Worm (Caenorhabditis elegans): ENCODE results near the gene ZK686.5.

The ZK686.5 gene

DNA sequence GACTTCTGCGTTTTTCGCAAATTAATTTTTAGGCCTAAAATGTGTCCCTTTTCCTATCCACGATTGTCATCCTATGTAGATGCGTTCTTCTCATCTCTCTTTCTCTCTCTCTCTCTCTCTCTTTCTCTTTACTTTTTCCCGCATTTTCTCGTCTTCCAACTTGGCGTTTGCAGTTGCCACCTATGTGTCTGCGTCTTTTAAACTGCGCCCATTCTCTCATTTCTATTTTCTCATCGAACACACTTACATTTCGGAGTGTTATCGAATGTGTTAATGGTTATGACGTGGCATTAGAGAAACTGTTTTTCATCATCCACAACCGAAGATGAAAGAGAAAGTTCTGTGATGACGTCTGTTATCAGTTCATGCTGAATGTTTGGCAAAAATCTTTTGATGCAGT is 38.8 kb downstream of the ZK686.5 start (continued):
- TF ChIP-seq zim-3 (tag; optimal IDR thresholded peaks at IDR 0.05) (no peak), atf-7 (tag; optimal IDR thresholded peaks at IDR 0.05) (peak; percentile 48), tlf-1 (GFP tag; optimal IDR thresholded peaks at IDR 0.05) (peak; percentile 17), ztf-26 (tag; optimal IDR thresholded peaks at IDR 0.05) (peak; percentile 6), hrde-1 (tag; optimal IDR thresholded peaks at IDR 0.05; ENCODE audit: borderline replicate concordance) (no peak), chd-7 (tag; optimal IDR thresholded peaks at IDR 0.05) (peak; percentile 19)

DNA sequence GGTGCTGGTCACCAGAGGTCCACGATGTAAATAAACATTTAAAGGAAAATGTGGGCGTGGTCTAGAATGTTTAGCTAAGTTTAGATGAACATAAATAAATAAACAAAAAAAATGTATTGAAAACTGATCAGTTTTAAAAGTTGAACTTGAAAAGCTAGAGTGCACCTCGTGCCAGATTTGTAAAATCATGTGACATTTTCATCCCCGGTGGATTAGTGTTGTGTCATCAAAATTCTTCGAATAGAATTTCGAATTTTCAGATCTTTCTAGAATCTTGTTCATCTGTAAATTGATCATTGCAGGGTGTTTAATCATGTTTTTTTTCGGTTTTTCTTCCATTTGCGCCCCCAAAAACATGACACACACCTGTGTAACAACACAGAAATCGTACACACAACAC is 40.8 kb downstream of the ZK686.5 start:
- no peak for TF ChIP-seq atf-7 (tag; optimal IDR thresholded peaks at IDR 0.05)
- TF ChIP-seq nfya-1 (tag; optimal IDR thresholded peaks at IDR 0.05; ENCODE audit: borderline replicate concordance, insufficient read depth): no peak
- no peak for TF ChIP-seq unc-62 (GFP tag; optimal IDR thresholded peaks at IDR 0.05)
- no peak for TF ChIP-seq hlh-26 (GFP tag; conservative IDR thresholded peaks at IDR 0.05)
- no peak for TF ChIP-seq F37B4.10 (GFP tag; IDR thresholded peaks at IDR 0.05)
- TF ChIP-seq nhr-179 (tag; optimal IDR thresholded peaks at IDR 0.05): no peak
- TF ChIP-seq pha-4 (tag; optimal IDR thresholded peaks at IDR 0.05): no peak
- no peak for TF ChIP-seq zim-3 (tag; optimal IDR thresholded peaks at IDR 0.05)
- no peak for TF ChIP-seq T26A5.8 (tag; optimal IDR thresholded peaks at IDR 0.05)
- TF ChIP-seq F57A8.1 (GFP tag; optimal IDR thresholded peaks at IDR 0.05): no peak
- no peak for TF ChIP-seq nhr-120 (GFP tag; IDR thresholded peaks at IDR 0.05)
- no peak for TF ChIP-seq F55B11.4 (tag; optimal IDR thresholded peaks at IDR 0.05; ENCODE audit: borderline replicate concordance, insufficient read depth)

DNA sequence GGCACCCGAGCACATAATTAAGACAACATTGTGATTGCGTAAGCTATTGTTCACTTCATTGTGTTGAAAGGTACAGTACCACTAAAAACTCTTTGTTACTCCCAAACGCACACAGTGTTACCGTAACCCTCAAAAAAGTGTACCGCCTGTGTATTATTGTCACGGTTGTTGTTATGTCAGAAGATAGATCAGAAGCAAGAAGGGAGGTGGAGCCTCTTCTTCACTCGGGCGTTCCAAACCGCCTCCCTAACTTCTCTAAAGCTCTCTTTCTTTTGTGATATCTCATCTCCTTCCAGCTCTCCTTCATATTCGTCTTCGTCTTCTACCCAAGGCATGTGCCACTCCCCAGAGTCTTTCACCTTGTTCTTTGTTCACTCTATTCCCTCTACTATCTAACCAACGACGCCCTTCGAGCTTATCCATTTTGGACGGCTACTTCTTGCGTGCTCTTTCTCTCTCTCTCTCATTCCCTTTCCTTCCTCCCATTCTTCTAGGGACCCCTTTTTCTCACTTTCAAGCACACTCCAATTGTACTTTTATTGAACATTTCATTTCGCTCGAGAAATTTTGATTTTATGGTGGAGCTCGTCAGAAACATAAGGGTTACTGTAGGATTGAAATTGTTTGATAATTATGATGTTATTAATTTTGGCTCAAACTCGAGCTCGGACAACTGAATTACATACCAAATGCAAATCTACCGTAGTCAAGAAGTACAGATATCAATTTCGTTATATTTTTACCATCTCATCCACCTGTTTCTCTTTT is 41.6 kb downstream of the ZK686.5 start:
- TF ChIP-seq dox-1 (GFP tag; IDR thresholded peaks at IDR 0.05) (peak; percentile 36; the same call in 1 of the 2 replicates), mcd-1 (GFP tag; IDR thresholded peaks at IDR 0.05) (no peak), nfyb-1 (GFP tag; IDR thresholded peaks at IDR 0.05) (peak; percentile 27; the same call in 1 of the 2 replicates), ceh-27 (GFP tag; optimal IDR thresholded peaks at IDR 0.05) (peak; percentile 27), somi-1 (GFP tag; optimal IDR thresholded peaks at IDR 0.05) (no peak), lin-35 (GFP tag; optimal IDR thresholded peaks at IDR 0.05) (peak in 1 of 3 experiments; percentile 37), D2030.7 (GFP tag; IDR thresholded peaks at IDR 0.05) (no peak), ama-1 (optimal IDR thresholded peaks at IDR 0.05) (no peak), ama-1 (GFP tag; optimal IDR thresholded peaks at IDR 0.05) (peak in 1 of 2 experiments; percentile 33), zfh-2 (GFP tag; conservative IDR thresholded peaks at IDR 0.05) (peak; percentile 39; the same call in 1 of the 2 replicates), cebp-1 (GFP tag; IDR thresholded peaks at IDR 0.05) (no peak), cebp-1 (tag; optimal IDR thresholded peaks at IDR 0.05) (peak; percentile 8), unc-130 (GFP tag; optimal IDR thresholded peaks at IDR 0.05) (no peak), K12H6.12 (tag; optimal IDR thresholded peaks at IDR 0.05) (peak; percentile 16), ekl-4 (GFP tag; IDR thresholded peaks at IDR 0.05) (0 out of 2 replicates have a peak, but pooled peaks have one; percentile 45), hmg-1.2 (GFP tag; IDR thresholded peaks at IDR 0.05) (peak; percentile 5; the same call in 1 of the 2 replicates)

DNA sequence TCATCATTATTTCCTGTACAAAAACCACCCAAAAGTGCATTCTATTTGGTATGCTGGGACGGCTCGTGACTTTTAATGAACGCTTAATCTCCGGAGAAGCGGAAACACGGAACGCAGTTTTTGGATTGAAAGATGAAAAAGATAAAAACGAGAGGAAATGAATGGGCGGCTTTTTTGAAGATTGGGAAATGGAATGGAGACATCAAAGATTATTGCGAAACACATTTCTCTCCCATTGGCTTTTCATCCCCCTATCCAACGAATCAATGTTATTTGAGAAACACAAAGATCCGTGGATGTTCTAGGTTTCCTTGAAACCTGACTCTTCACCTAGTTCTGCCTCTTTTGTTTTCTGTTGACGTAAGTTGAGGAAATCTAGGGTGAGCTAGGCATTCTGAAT is 42.9 kb downstream of the ZK686.5 start:
- TF ChIP-seq somi-1 (GFP tag; optimal IDR thresholded peaks at IDR 0.05): peak; percentile 10
- TF ChIP-seq snpc-1.3 (tag; optimal IDR thresholded peaks at IDR 0.05; ENCODE audit: insufficient read depth): no peak
- TF ChIP-seq K12H6.12 (tag; optimal IDR thresholded peaks at IDR 0.05): peak; percentile 58
- TF ChIP-seq dox-1 (GFP tag; IDR thresholded peaks at IDR 0.05): no peak
- TF ChIP-seq attf-3 (GFP tag; conservative IDR thresholded peaks at IDR 0.05): no peak
- peak; percentile 36; the same call in 1 of the 2 replicates for TF ChIP-seq cebp-1 (GFP tag; IDR thresholded peaks at IDR 0.05)
- TF ChIP-seq cebp-1 (tag; optimal IDR thresholded peaks at IDR 0.05): peak; percentile 93
